Fruit fly (Drosophila melanogaster): ENCODE measurements around the gene CG10877.

Gene CG10877

DNA sequence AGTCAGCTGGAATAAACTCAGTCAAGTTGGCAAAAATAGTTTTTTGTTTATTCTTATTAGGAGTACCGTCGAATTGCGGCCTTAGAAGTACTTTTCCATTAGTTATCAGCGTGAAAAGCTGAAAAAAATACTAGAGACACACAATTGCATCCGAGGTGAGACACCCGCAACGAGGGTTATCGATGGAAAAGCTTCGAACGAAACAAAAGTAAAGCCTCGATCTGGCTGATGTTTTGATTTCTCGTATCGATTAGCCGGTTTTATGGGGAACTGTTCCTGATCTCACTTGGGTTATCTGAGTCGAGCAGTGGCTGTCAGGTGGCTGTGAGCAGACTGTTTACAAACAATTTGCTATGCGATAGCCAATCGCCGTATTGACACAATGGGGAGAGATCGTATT, 20.1 kb downstream of the CG10877 start:
- TF ChIP-seq D1 (tag; optimal IDR thresholded peaks at IDR 0.05) (no peak), CG14655 (GFP tag; optimal IDR thresholded peaks at IDR 0.05) (no peak), Pif1B (GFP tag; optimal IDR thresholded peaks at IDR 0.05) (no peak), gl (tag; optimal IDR thresholded peaks at IDR 0.05) (no peak), CG10348 (GFP tag; IDR thresholded peaks at IDR 0.05) (no peak), CG8159 (tag; optimal IDR thresholded peaks at IDR 0.05) (no peak), CG4496 (GFP tag; IDR thresholded peaks at IDR 0.05) (no peak), CG9948 (tag; optimal IDR thresholded peaks at IDR 0.05) (no peak), CG34367 (tag; optimal IDR thresholded peaks at IDR 0.05) (no peak), CG17806 (tag; optimal IDR thresholded peaks at IDR 0.05) (no peak), Ets98B (GFP tag; IDR thresholded peaks at IDR 0.05) (no peak), CG12605 (GFP tag; IDR thresholded peaks at IDR 0.05) (no peak), EcR (GFP tag; optimal IDR thresholded peaks at IDR 0.05) (no peak), fd96Ca (GFP tag; IDR thresholded peaks at IDR 0.05) (no peak), CG15710 (tag; optimal IDR thresholded peaks at IDR 0.05) (no peak), CG32121 (GFP tag; IDR thresholded peaks at IDR 0.05) (no peak), CG13204 (GFP tag; optimal IDR thresholded peaks at IDR 0.05) (no peak), CG8301 (tag; optimal IDR thresholded peaks at IDR 0.05) (no peak), Pif1A (GFP tag; optimal IDR thresholded peaks at IDR 0.05) (no peak)

DNA sequence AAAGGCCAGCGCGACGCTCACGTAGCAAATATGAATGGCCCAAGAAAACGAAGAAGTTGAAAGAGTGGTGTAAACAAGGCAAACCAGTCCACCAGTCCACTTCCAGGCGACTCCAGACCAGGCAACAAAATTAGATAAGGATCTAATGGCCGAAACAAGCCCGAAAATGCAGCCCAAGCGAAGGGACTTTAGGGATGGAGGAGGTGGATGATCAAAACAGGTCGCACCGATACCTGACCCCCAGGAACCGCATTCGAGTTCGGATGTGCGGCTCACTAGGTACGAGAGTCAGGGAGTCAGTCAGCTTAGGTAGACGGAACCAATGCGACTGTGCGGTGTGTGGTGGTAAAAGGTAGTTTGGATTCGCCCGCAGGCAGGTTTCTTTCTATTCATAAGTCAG, 20.6 kb downstream of the CG10877 start:
- no peak for TF ChIP-seq Snoo (tag; optimal IDR thresholded peaks at IDR 0.05)
- TF ChIP-seq CG34367 (tag; optimal IDR thresholded peaks at IDR 0.05) = no peak
- TF ChIP-seq CG10348 (GFP tag; IDR thresholded peaks at IDR 0.05) = no peak
- TF ChIP-seq CG8301 (tag; optimal IDR thresholded peaks at IDR 0.05) = no peak
- TF ChIP-seq CG4496 (GFP tag; IDR thresholded peaks at IDR 0.05) = no peak
- TF ChIP-seq EcR (GFP tag; optimal IDR thresholded peaks at IDR 0.05) = no peak
- no peak for TF ChIP-seq rn (GFP tag; IDR thresholded peaks at IDR 0.05)
- TF ChIP-seq Ets98B (GFP tag; IDR thresholded peaks at IDR 0.05) = no peak
- no peak for TF ChIP-seq fd96Ca (GFP tag; IDR thresholded peaks at IDR 0.05)
- TF ChIP-seq CG13204 (GFP tag; optimal IDR thresholded peaks at IDR 0.05) = no peak
- TF ChIP-seq CG14655 (GFP tag; optimal IDR thresholded peaks at IDR 0.05) = no peak
- no peak for TF ChIP-seq CG12605 (GFP tag; IDR thresholded peaks at IDR 0.05)
- TF ChIP-seq Pif1B (GFP tag; optimal IDR thresholded peaks at IDR 0.05) = no peak
- no peak for TF ChIP-seq gl (tag; optimal IDR thresholded peaks at IDR 0.05)

DNA sequence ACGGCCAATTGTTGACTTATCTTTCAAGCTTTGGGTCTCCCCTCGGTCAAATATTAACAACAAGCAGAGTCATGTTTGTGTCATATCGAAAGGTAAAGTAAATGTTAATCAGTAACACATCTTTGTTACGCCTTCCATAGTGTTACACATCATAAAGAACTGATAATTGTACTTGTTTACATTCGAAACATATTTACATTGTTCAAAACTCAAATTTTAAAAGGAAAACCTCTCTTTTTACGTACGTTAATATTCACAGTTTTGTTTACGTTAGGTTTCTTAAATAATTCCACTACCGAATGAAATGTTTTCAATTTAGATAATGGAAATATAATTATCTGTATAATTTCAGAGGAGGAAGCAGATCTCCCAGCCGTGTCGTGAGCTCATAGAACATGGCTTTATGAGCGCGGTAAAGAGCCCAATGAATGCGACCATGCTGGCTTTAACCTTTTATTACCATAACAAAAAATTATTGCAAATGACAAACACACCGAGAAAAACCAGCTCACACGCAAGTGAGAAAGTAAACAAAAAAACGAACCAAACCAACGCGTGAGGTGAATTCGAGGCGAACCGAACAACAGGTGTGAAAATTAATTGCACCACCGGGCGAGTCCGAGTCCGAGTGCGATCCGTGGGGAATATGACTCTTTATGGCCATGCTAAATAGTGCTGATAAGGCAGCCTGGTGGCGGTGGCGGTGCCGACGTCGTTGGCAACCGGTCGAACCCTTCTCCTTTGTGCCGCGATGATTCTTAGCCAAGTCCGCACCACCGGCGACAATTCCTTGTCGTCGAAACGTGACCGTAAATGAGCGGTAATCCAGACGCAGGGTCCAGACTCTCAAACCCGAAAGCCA, 21.4 kb downstream of the CG10877 start:
- no peak for TF ChIP-seq fd96Ca (GFP tag; IDR thresholded peaks at IDR 0.05)
- peak; percentile 57; the same call in 1 of the 3 replicates for TF ChIP-seq CG4496 (GFP tag; IDR thresholded peaks at IDR 0.05)

DNA sequence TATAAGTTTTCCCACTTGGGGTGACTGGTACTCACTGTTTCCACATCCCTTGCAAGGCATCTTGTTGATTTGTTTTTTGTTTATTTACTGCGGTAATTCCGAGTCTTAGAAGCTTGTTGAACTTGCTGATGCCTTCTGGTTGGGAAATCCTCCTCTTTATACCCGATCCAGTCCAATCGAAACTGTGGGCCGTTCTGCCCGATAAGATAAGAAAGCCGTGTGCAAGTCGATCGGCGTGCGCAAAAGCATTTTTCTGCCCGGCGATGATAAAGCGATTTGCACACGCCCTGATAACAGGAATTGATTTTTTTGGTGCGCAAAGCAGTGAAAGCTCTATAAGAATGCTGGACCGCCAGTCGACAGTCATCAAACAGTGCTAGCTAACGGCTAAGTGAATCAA, 29.3 kb downstream of the CG10877 start, which contains the start of the genes MtnE and MtnD:
Gene MtnE, minus strand, starts transcription at position 130 of the 400 bp plus-strand sequence.
Gene MtnD, plus strand, starts transcription at position 388 of the 400 bp plus-strand sequence.
- TF ChIP-seq Ets98B (GFP tag; IDR thresholded peaks at IDR 0.05) = no peak
- peak; percentile 60; the same call in 1 of the 3 replicates for TF ChIP-seq CG4496 (GFP tag; IDR thresholded peaks at IDR 0.05)
